Worm (Caenorhabditis elegans): Measurements from ENCODE around the gene unc-103.

The unc-103 gene

ce11 chrIII:4096370-4096842, 18.8 kb upstream of the unc-103 start:
- no peak for TF ChIP-seq dao-5 (tag; optimal IDR thresholded peaks at IDR 0.05)
- TF ChIP-seq him-1 (tag; optimal IDR thresholded peaks at IDR 0.05) = no peak

ce11 chrIII:4098107-4098620, 17.0 kb upstream of the unc-103 start, which contains the start of gene rei-1:
Gene rei-1 (minus strand): TSS chrIII:4098190.
- TF ChIP-seq him-1 (tag; optimal IDR thresholded peaks at IDR 0.05) (no peak), dao-5 (tag; optimal IDR thresholded peaks at IDR 0.05) (no peak), W03F9.2 (tag; optimal IDR thresholded peaks at IDR 0.05) (no peak)

ce11 chrIII:4098751-4099150, 16.4 kb upstream of the unc-103 start:
- TF ChIP-seq him-1 (tag; optimal IDR thresholded peaks at IDR 0.05) (no peak), W03F9.2 (tag; optimal IDR thresholded peaks at IDR 0.05) (no peak), dao-5 (tag; optimal IDR thresholded peaks at IDR 0.05) (no peak)

ce11 chrIII:4099884-4100596, 15.1 kb upstream of the unc-103 start:
- TF ChIP-seq him-1 (tag; optimal IDR thresholded peaks at IDR 0.05) = no peak
- TF ChIP-seq dao-5 (tag; optimal IDR thresholded peaks at IDR 0.05) = no peak
- no peak for TF ChIP-seq W03F9.2 (tag; optimal IDR thresholded peaks at IDR 0.05)

- no peak for TF ChIP-seq W03F9.2 (tag; optimal IDR thresholded peaks at IDR 0.05)
- no peak for TF ChIP-seq him-1 (tag; optimal IDR thresholded peaks at IDR 0.05)
- no peak for TF ChIP-seq dao-5 (tag; optimal IDR thresholded peaks at IDR 0.05)
Measured at ce11 chrIII:4101016-4101415, 14.2 kb upstream of the unc-103 start.

- TF ChIP-seq W03F9.2 (tag; optimal IDR thresholded peaks at IDR 0.05) (no peak), dao-5 (tag; optimal IDR thresholded peaks at IDR 0.05) (no peak), him-1 (tag; optimal IDR thresholded peaks at IDR 0.05) (no peak)
Measured at ce11 chrIII:4102039-4102438, 13.1 kb upstream of the unc-103 start.

- no peak for TF ChIP-seq W03F9.2 (tag; optimal IDR thresholded peaks at IDR 0.05)
- no peak for TF ChIP-seq him-1 (tag; optimal IDR thresholded peaks at IDR 0.05)
- TF ChIP-seq dao-5 (tag; optimal IDR thresholded peaks at IDR 0.05) = no peak
Measured at ce11 chrIII:4103171-4103570, 12.0 kb upstream of the unc-103 start.

- TF ChIP-seq W03F9.2 (tag; optimal IDR thresholded peaks at IDR 0.05) (no peak), him-1 (tag; optimal IDR thresholded peaks at IDR 0.05) (no peak), dao-5 (tag; optimal IDR thresholded peaks at IDR 0.05) (no peak)
Measured at ce11 chrIII:4106611-4107010, 8.6 kb upstream of the unc-103 start.

ce11 chrIII:4107227-4107626, 8.0 kb upstream of the unc-103 start:
- TF ChIP-seq W03F9.2 (tag; optimal IDR thresholded peaks at IDR 0.05) (no peak), dao-5 (tag; optimal IDR thresholded peaks at IDR 0.05) (no peak), him-1 (tag; optimal IDR thresholded peaks at IDR 0.05) (no peak)

- no peak for TF ChIP-seq W03F9.2 (tag; optimal IDR thresholded peaks at IDR 0.05)
- no peak for TF ChIP-seq dao-5 (tag; optimal IDR thresholded peaks at IDR 0.05)
- TF ChIP-seq him-1 (tag; optimal IDR thresholded peaks at IDR 0.05) = no peak
Measured at ce11 chrIII:4107929-4108520, 7.2 kb upstream of the unc-103 start.

ce11 chrIII:4113594-4113993, 1.6 kb upstream of the unc-103 start:
- no peak for TF ChIP-seq dao-5 (tag; optimal IDR thresholded peaks at IDR 0.05)
- no peak for TF ChIP-seq W03F9.2 (tag; optimal IDR thresholded peaks at IDR 0.05)
- no peak for TF ChIP-seq him-1 (tag; optimal IDR thresholded peaks at IDR 0.05)

ce11 chrIII:4119736-4120135, 4.6 kb downstream of the unc-103 start:
- TF ChIP-seq dao-5 (tag; optimal IDR thresholded peaks at IDR 0.05) (no peak), him-1 (tag; optimal IDR thresholded peaks at IDR 0.05) (no peak), W03F9.2 (tag; optimal IDR thresholded peaks at IDR 0.05) (no peak)

ce11 chrIII:4120386-4120785, 5.2 kb downstream of the unc-103 start:
- TF ChIP-seq W03F9.2 (tag; optimal IDR thresholded peaks at IDR 0.05) = no peak

ce11 chrIII:4123277-4123676, 8.1 kb downstream of the unc-103 start:
- TF ChIP-seq W03F9.2 (tag; optimal IDR thresholded peaks at IDR 0.05) (no peak), dao-5 (tag; optimal IDR thresholded peaks at IDR 0.05) (no peak), him-1 (tag; optimal IDR thresholded peaks at IDR 0.05) (no peak)

ce11 chrIII:4123900-4124299, 8.7 kb downstream of the unc-103 start:
- TF ChIP-seq W03F9.2 (tag; optimal IDR thresholded peaks at IDR 0.05) = no peak
- TF ChIP-seq him-1 (tag; optimal IDR thresholded peaks at IDR 0.05) = no peak
- TF ChIP-seq dao-5 (tag; optimal IDR thresholded peaks at IDR 0.05) = no peak

Data from whole organism, L4/young adult.